Fruit fly (Drosophila melanogaster) whole organism, pupa: ENCODE data around the gene daw.
A peak's percentile ranks its signal among the peaks of the same experiment; 100 is the strongest.

Experiments used
- CG10348 ChIP-seq: fragments of 200-800 bp; sonication (Bioruptor generic); IDR thresholded peaks from 2 replicates; pipeline ENCODE4 v1.3.6; 2022; ENCODE audit warnings: missing biosample characterization, missing genetic modification characterization
- CG12605 ChIP-seq: fragments of 200-800 bp; sonication (Bioruptor generic); IDR thresholded peaks from 2 replicates; pipeline ENCODE4 v1.3.6; 2022; ENCODE audit warnings: missing biosample characterization, missing genetic modification characterization
- CG13204 ChIP-seq: fragments of 200-800 bp; sonication (Bioruptor generic); optimal IDR thresholded peaks from 2 replicates; lab custom pipeline; 2018; ENCODE audit warnings: missing biosample characterization, mild to moderate bottlenecking, missing genetic modification characterization, moderate library complexity
- CG14655 ChIP-seq: fragments of 200-800 bp; sonication (Bioruptor generic); optimal IDR thresholded peaks from 3 replicates; lab custom pipeline; 2017; ENCODE audit warnings: mild to moderate bottlenecking, missing biosample characterization, missing genetic modification reagents, missing genetic modification characterization
- CG15710 ChIP-seq: fragments of 200-800 bp; sonication (Bioruptor generic); optimal IDR thresholded peaks from 2 replicates; lab custom pipeline; 2018; ENCODE audit warnings: missing biosample characterization, mild to moderate bottlenecking, missing genetic modification characterization, moderate library complexity
- CG17806 ChIP-seq: fragments of 200-800 bp; sonication (Bioruptor generic); optimal IDR thresholded peaks from 2 replicates; lab custom pipeline; 2018; ENCODE audit warnings: missing biosample characterization, mild to moderate bottlenecking, missing genetic modification characterization, moderate library complexity
- CG32121 ChIP-seq: fragments of 200-800 bp; sonication (Bioruptor generic); IDR thresholded peaks from 2 replicates; pipeline ENCODE4 v1.3.6; 2022; ENCODE audit warnings: missing biosample characterization, missing genetic modification characterization
- CG34367 ChIP-seq: fragments of 200-800 bp; sonication (Bioruptor generic); optimal IDR thresholded peaks from 2 replicates; lab custom pipeline; 2018; ENCODE audit warnings: missing biosample characterization, mild to moderate bottlenecking, missing genetic modification characterization
- CG4496 ChIP-seq: fragments of 200-800 bp; sonication (Bioruptor generic); IDR thresholded peaks from 3 replicates; pipeline ENCODE4 v1.3.6; 2022; ENCODE audit warnings: missing biosample characterization, missing genetic modification characterization
- CG8159 ChIP-seq: fragments of 200-800 bp; sonication (Bioruptor generic); optimal IDR thresholded peaks from 3 replicates; lab custom pipeline; 2018; ENCODE audit warnings: missing biosample characterization, mild to moderate bottlenecking, missing genetic modification characterization, moderate library complexity
- CG8301 ChIP-seq: fragments of 200-800 bp; sonication (Bioruptor generic); optimal IDR thresholded peaks from 2 replicates; lab custom pipeline; 2018; ENCODE audit warnings: missing biosample characterization, mild to moderate bottlenecking, missing genetic modification characterization
- CG9948 ChIP-seq: fragments of 200-800 bp; sonication (Bioruptor generic); optimal IDR thresholded peaks from 2 replicates; lab custom pipeline; 2018; ENCODE audit warnings: missing biosample characterization, mild to moderate bottlenecking, missing genetic modification characterization, moderate library complexity
- D1 ChIP-seq: fragments of 200-800 bp; sonication (Bioruptor generic); optimal IDR thresholded peaks from 2 replicates; lab custom pipeline; 2018; ENCODE audit warnings: missing biosample characterization, mild to moderate bottlenecking, missing genetic modification characterization, moderate library complexity
- EcR ChIP-seq: fragments of 200-800 bp; sonication (Bioruptor generic); optimal IDR thresholded peaks from 3 replicates; lab custom pipeline; 2019; ENCODE audit warnings: missing biosample characterization, missing genetic modification characterization, mild to moderate bottlenecking, moderate library complexity, missing genetic modification reagents
- Ets98B ChIP-seq: fragments of 200-800 bp; sonication (Bioruptor generic); IDR thresholded peaks from 2 replicates; pipeline ENCODE4 v1.3.6; 2022; ENCODE audit warnings: missing biosample characterization, missing genetic modification characterization
- Pif1A ChIP-seq: fragments of 200-800 bp; sonication (Bioruptor generic); optimal IDR thresholded peaks from 3 replicates; lab custom pipeline; 2016; ENCODE audit warnings: missing biosample characterization, missing genetic modification characterization
- Pif1B ChIP-seq: fragments of 200-800 bp; sonication (Bioruptor generic); optimal IDR thresholded peaks from 3 replicates; lab custom pipeline; 2016; ENCODE audit warnings: missing biosample characterization, missing genetic modification characterization
- Snoo ChIP-seq: fragments of 200-800 bp; sonication (Bioruptor generic); optimal IDR thresholded peaks from 3 replicates; lab custom pipeline; 2017; ENCODE audit warnings: missing biosample characterization, mild to moderate bottlenecking, missing genetic modification characterization, inconsistent platforms
- fd96Ca ChIP-seq: fragments of 200-800 bp; sonication (Bioruptor generic); IDR thresholded peaks from 3 replicates; pipeline ENCODE4 v1.3.6; 2022; ENCODE audit warnings: missing biosample characterization, missing genetic modification characterization
- gl ChIP-seq: fragments of 200-800 bp; sonication (Bioruptor generic); optimal IDR thresholded peaks from 2 replicates; lab custom pipeline; 2018; ENCODE audit warnings: missing biosample characterization, mild to moderate bottlenecking, missing genetic modification characterization
- rn ChIP-seq: fragments of 200-800 bp; sonication (Bioruptor generic); IDR thresholded peaks from 2 replicates; pipeline ENCODE4 v1.3.6; 2022; ENCODE audit warnings: missing biosample characterization, missing genetic modification characterization

The daw gene

dm6 chr2L:2840311-2840710 lies 35.2 kb downstream of the daw start:
- TF ChIP-seq Ets98B (GFP tag; lab: Robert Waterston, UW) (no peak), EcR (GFP tag; lab: Kevin White, UChicago) (peak; percentile 19)
- TF ChIP-seq, all 21 proteins: peak for 1

DNA sequence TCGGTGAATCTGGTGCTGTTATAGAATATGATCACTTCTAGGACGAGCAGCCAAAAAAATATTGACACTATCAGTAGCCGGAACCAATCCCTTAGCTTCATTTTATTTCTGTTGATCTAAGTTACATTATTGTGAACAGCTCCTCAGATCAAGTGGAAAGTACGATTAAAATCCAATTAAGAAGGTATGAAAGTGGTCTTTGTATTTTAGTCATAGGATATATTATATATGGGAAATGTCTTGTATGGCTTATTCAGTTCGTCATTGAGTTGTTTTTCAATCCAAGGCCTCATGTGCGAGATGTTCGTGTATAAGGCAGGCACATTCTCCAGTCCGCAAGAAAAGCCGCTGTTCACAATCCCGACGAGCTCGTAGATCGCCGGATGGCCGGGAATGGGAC lies 39.4 kb downstream of the daw start, which contains the start of gene CG18558:
Gene CG18558, minus strand, starts transcription at position 101 of the 400 bp plus-strand sequence.
- TF ChIP-seq EcR (GFP tag; lab: Kevin White, UChicago) = no peak

- TF ChIP-seq CG34367 (tag; lab: Kevin White, UChicago) = no peak
- TF ChIP-seq CG8301 (tag; lab: Kevin White, UChicago) = no peak
- TF ChIP-seq, all 21 proteins: peak for 0
Observed at dm6 chr2L:2845634-2846033, 40.6 kb downstream of the daw start, which contains the start of gene CG18557. Gene CG18557, minus strand, starts transcription at chr2L:2845734.

DNA sequence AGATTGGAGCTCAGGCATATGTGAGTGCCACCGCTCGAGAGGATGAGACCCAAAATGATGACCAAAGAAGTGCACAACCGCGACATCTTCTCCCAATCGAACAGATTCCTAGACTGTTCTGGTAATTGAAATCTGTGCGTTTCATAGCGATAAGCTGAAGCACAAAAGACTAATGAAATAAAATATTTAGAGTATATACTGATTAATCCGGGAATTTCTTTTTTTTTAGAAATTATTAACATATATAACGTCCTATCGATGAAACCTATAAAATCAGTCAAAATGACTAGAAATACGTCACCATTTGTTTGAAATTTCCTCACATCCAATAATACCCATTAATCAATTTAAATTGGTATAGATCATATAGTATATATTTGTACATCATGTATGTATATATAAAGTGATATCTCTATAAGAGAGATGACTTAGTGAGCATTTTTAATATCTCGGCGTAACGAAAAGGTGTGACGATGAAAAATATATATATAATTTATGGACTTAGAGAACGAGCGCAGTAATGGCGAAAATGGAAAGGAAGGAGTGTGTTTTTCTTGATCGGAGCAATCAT lies 42.1 kb downstream of the daw start, which contains the start of the genes CG3117 and CG2983:
Gene CG3117, minus strand, starts transcription at position 101 of the 571 bp plus-strand sequence.
Gene CG2983, plus strand, starts transcription at position 521 of the 571 bp plus-strand sequence.
- TF ChIP-seq CG4496 (GFP tag; lab: Robert Waterston, UW) = no peak
- no peak for TF ChIP-seq CG12605 (GFP tag; lab: Robert Waterston, UW)
- TF ChIP-seq rn = no peak
- no peak for TF ChIP-seq CG9948
- no peak for TF ChIP-seq fd96Ca (GFP tag; lab: Robert Waterston, UW)
- TF ChIP-seq CG15710 (tag; lab: Kevin White, UChicago) = no peak
- no peak for TF ChIP-seq EcR (GFP tag; lab: Kevin White, UChicago)
- no peak for TF ChIP-seq Pif1A (GFP tag; lab: Kevin White, UChicago)
- no peak for TF ChIP-seq gl (tag; lab: Kevin White, UChicago)
- TF ChIP-seq CG13204 (GFP tag; lab: Kevin White, UChicago) = no peak
- TF ChIP-seq Snoo = no peak

DNA sequence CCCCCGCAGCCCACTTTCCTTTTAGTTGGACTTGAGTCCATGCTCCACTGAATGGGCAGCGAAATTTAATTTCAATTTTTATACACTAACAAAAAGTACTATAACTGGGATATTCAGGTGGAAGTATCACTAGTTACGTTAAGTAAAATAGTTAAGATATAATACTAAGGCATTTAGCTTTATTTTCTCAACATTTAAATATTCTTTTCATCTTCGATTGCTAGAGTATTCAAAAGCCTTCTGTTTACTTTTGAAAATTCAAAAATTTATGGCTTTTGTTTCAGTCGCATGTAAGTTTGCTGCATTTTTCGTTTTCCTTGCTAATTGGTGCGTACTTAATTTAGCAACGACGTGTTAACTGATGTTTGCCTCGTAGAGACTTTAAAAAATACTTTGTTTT lies 46.5 kb downstream of the daw start:
- 0 out of 2 replicates have a peak, but pooled peaks have one; percentile 26 for TF ChIP-seq CG12605 (GFP tag; lab: Robert Waterston, UW)
- TF ChIP-seq gl (tag; lab: Kevin White, UChicago) = no peak
- no peak for TF ChIP-seq EcR (GFP tag; lab: Kevin White, UChicago)
- peak; percentile 36; the same call in 1 of the 2 replicates for TF ChIP-seq Ets98B (GFP tag; lab: Robert Waterston, UW)
- peak; percentile 47; the same call in 1 of the 2 replicates for TF ChIP-seq CG32121 (GFP tag; lab: Robert Waterston, UW)

- TF ChIP-seq Pif1A (GFP tag; lab: Kevin White, UChicago) (no peak), Ets98B (GFP tag; lab: Robert Waterston, UW) (0 out of 2 replicates have a peak, but pooled peaks have one; percentile 0), CG8301 (tag; lab: Kevin White, UChicago) (no peak), CG8159 (tag; lab: Kevin White, UChicago) (peak; percentile 94)
Observed at dm6 chr2L:2855204-2855768, 50.2 kb downstream of the daw start.

DNA sequence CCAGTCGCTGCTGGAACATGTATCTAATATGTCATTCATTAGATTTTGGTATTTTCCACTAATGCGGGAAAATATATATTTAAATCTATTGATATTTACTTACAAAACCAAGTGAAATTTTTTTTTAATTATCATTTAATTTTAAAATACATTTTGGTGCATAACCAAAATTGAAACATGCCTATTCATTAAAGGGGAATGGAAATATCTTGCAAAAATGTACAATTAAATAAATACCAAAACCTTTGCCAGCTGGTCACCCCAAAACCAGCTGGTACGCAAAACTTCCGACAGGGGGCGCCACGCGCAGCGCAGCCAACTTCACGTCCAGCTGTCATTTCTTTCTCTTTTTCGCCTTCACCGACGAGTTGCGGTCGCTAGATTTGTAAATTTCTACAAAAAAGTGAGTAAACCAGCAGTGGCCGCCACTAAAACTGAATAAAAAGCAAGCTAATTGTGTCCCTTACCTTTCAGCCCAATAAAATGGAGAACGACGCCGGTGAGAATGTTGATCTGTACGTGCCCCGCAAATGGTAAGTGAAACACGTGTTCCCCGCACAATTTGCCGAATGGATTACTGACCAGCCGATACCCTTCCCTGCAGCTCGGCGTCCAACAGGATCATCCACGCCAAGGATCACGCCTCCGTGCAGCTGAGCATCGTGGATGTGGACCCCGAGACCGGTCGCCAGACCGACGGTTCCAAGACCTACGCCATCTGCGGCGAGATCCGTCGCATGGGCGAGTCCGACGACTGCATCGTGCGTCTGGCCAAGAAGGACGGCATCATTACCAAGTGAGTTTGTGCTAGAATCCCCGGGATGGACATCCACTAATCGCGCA lies 50.9 kb downstream of the daw start, which contains the start of the genes CG3104 and RpS21:
Gene CG3104, minus strand, starts transcription at position 6 of the 843 bp plus-strand sequence.
Gene RpS21, plus strand, starts transcription at position 298 of the 843 bp plus-strand sequence.
- TF ChIP-seq CG8159 (tag; lab: Kevin White, UChicago) = no peak
- TF ChIP-seq CG32121 (GFP tag; lab: Robert Waterston, UW) = peak; percentile 36; the same call in 1 of the 2 replicates
- peak; percentile 67 for TF ChIP-seq CG14655 (GFP tag; lab: Kevin White, UChicago)
- TF ChIP-seq CG34367 (tag; lab: Kevin White, UChicago) = peak; percentile 57
- TF ChIP-seq gl (tag; lab: Kevin White, UChicago) = no peak
- TF ChIP-seq Pif1B = peak; percentile 9
- TF ChIP-seq CG12605 (GFP tag; lab: Robert Waterston, UW) = peak; percentile 53; the same call in 1 of the 2 replicates
- TF ChIP-seq Ets98B (GFP tag; lab: Robert Waterston, UW) = peak; percentile 60; the same call in 1 of the 2 replicates
- no peak for TF ChIP-seq CG10348
- TF ChIP-seq CG9948 = peak; percentile 24
- peak; percentile 86 for TF ChIP-seq Snoo
- peak; percentile 48 for TF ChIP-seq CG13204 (GFP tag; lab: Kevin White, UChicago)
- peak; percentile 1 for TF ChIP-seq CG8301 (tag; lab: Kevin White, UChicago)
- TF ChIP-seq CG17806 (tag; lab: Kevin White, UChicago) = peak; percentile 37
- peak; percentile 84 for TF ChIP-seq CG4496 (GFP tag; lab: Robert Waterston, UW)
- peak; percentile 59; the same call in 2 of the 3 replicates for TF ChIP-seq fd96Ca (GFP tag; lab: Robert Waterston, UW)
- peak; percentile 63 for TF ChIP-seq rn
- TF ChIP-seq Pif1A (GFP tag; lab: Kevin White, UChicago) = peak; percentile 54
- TF ChIP-seq CG15710 (tag; lab: Kevin White, UChicago) = peak; percentile 53
- no peak for TF ChIP-seq EcR (GFP tag; lab: Kevin White, UChicago)
- no peak for TF ChIP-seq D1
